Worm (Caenorhabditis elegans): ENCODE results near the gene srw-140.

srw-140 gene

DNA sequence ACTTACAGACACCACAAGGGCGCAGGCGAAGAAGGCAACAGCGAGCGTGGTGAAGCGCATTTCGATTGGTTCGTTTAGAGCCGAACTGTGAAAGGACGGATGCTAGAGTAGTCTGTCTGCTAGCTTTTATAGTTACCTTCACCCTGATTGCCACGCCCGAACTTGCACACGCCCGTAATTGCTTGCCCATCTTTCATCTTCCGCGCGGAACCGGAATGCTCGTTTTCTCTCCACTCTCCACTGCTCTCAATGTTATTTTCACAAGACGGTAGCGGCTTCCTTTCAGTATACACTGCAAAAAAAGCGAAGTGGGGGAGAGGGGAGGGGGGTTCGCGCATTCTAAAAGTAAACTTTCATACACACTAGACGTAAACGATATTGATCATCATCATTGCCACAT, 29.0 kb downstream of the srw-140 start, which contains the start of gene abu-8:
Gene abu-8 (minus strand): TSS at position 101 of the 400 bp plus-strand sequence.
- TF ChIP-seq lin-39 (tag; optimal IDR thresholded peaks at IDR 0.05) (no peak), fos-1 (tag; optimal IDR thresholded peaks at IDR 0.05) (no peak), egl-27 (tag; optimal IDR thresholded peaks at IDR 0.05) (no peak), lin-15B (tag; optimal IDR thresholded peaks at IDR 0.05) (no peak), ztf-4 (tag; optimal IDR thresholded peaks at IDR 0.05) (no peak), ZK546.5 (tag; optimal IDR thresholded peaks at IDR 0.05) (no peak), sea-2 (GFP tag; optimal IDR thresholded peaks at IDR 0.05) (no peak), ceh-28 (tag; optimal IDR thresholded peaks at IDR 0.05) (no peak), nfya-1 (tag; optimal IDR thresholded peaks at IDR 0.05; ENCODE audit: insufficient read depth) (no peak), ceh-9 (tag; optimal IDR thresholded peaks at IDR 0.05) (no peak)

DNA sequence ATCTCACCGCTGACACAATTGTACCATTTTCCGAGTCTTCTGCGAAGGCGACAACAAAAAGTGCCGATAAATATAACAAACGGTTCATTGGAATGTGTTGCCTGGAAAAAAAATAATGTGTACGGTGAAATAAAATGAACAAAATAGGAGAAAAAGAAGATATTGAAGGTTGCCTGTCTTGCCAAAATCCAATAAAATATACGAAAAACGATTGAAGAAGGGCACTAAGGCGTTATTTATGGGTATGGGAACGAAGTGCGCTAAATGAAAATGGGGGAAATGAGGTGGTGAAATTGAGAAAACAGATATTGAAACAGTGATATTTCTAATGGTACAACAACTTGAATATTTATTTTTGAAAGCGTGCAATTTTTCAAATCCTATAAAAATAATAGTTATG, 32.7 kb downstream of the srw-140 start, which contains the start of gene Y47A7.2:
Gene Y47A7.2 (minus strand): TSS at position 101 of the 400 bp plus-strand sequence.
- no peak for TF ChIP-seq nhr-77 (tag; optimal IDR thresholded peaks at IDR 0.05)

DNA sequence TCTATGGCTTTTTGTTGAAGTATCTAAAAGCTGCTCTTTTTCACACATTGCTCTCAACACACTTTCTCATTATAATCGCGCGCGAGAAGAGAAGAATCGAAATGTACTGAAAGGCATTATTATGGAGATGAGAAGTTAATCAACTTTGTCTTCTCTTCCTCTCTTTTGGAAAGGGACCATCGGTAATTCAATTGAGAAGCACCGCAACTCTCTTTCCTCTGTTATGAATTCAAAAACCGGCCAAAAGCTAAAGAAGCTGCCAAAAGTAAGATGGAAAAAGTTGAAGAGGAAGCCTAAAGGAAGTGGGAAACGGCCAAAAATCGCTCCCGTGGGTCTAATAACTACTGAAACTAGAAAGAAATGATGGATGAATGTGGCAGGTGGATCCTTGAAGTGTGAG, 34.7 kb downstream of the srw-140 start:
- TF ChIP-seq fkh-10 (GFP tag; optimal IDR thresholded peaks at IDR 0.05) (peak; percentile 68), pqm-1 (tag; optimal IDR thresholded peaks at IDR 0.05) (no peak)

- TF ChIP-seq ama-1 (optimal IDR thresholded peaks at IDR 0.05) (no peak), nhr-43 (tag; optimal IDR thresholded peaks at IDR 0.05; ENCODE audit: poor library complexity, severe bottlenecking) (no peak), lin-39 (tag; optimal IDR thresholded peaks at IDR 0.05) (no peak), skn-1 (tag; optimal IDR thresholded peaks at IDR 0.05) (no peak), elt-2 (tag; optimal IDR thresholded peaks at IDR 0.05) (no peak), jun-1 (tag; optimal IDR thresholded peaks at IDR 0.05) (no peak), ceh-9 (tag; optimal IDR thresholded peaks at IDR 0.05) (no peak)
Measured at ce11 chrV:5201706-5202105, 36.2 kb downstream of the srw-140 start.

DNA sequence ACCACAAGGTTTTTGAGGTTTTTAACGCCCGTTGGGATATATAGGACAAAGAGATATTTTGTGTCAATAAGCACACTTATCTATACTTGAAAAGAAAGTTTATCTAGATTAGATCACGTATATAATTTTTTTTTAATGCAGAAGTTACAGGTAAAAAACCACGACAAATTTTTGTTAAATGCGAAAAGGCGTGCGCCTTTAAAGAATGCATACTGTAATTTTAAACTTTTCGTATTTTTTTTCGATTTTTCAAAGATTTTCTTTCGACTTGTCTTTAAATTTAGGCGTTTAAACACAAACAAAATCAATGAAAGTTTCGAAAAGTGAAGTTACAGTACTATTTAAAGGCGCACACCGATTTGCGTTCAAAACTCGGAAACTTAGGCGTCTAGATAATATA, 38.1 kb downstream of the srw-140 start:
- TF ChIP-seq ztf-4 (tag; optimal IDR thresholded peaks at IDR 0.05) (no peak), nhr-43 (tag; optimal IDR thresholded peaks at IDR 0.05; ENCODE audit: poor library complexity, severe bottlenecking) (no peak), ceh-28 (tag; optimal IDR thresholded peaks at IDR 0.05) (no peak), fos-1 (tag; optimal IDR thresholded peaks at IDR 0.05) (no peak)

DNA sequence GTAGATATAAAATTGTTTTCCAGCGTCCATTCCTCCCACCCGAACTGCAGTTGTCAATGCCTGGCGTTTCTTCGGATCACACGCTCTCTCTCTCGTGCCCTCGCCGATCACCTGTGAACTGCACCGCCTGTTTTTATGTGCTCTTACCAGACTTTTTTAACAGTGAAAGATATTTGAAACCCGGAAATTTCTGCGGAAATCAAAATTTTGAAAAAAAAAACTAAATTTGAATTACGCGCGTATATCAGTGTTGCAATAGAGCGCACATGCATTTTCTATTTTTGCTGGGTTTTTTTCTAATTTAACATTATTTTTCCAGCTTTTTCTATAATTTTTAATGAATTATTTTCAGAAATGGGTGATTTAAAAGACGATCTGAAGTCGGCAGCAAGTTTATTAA, 38.6 kb downstream of the srw-140 start, which contains the start of gene ttc-37:
Gene ttc-37 (plus strand): TSS at position 349 of the 400 bp plus-strand sequence.
- TF ChIP-seq nhr-11 (tag; optimal IDR thresholded peaks at IDR 0.05), result no peak
- TF ChIP-seq pha-4 (tag; optimal IDR thresholded peaks at IDR 0.05), result peak; percentile 76
- no peak for TF ChIP-seq zag-1 (tag; optimal IDR thresholded peaks at IDR 0.05)
- no peak for TF ChIP-seq lin-39 (tag; optimal IDR thresholded peaks at IDR 0.05)
- TF ChIP-seq aly-2 (tag; optimal IDR thresholded peaks at IDR 0.05), result no peak
- TF ChIP-seq nfya-1 (tag; optimal IDR thresholded peaks at IDR 0.05; ENCODE audit: insufficient read depth), result peak; percentile 46
- no peak for TF ChIP-seq unc-39 (tag; optimal IDR thresholded peaks at IDR 0.05)
- TF ChIP-seq egl-27 (tag; optimal IDR thresholded peaks at IDR 0.05), result no peak
- TF ChIP-seq hmg-11 (tag; optimal IDR thresholded peaks at IDR 0.05), result peak; percentile 40
- no peak for TF ChIP-seq ama-1 (optimal IDR thresholded peaks at IDR 0.05)
- TF ChIP-seq nhr-67 (tag; optimal IDR thresholded peaks at IDR 0.05), result no peak
- no peak for TF ChIP-seq nhr-28 (tag; optimal IDR thresholded peaks at IDR 0.05)
- TF ChIP-seq lsy-12 (tag; optimal IDR thresholded peaks at IDR 0.05), result no peak
- no peak for TF ChIP-seq ZK546.5 (tag; optimal IDR thresholded peaks at IDR 0.05)
- peak; percentile 3 for TF ChIP-seq pqm-1 (tag; optimal IDR thresholded peaks at IDR 0.05)
- TF ChIP-seq fkh-10 (GFP tag; optimal IDR thresholded peaks at IDR 0.05), result no peak
- no peak for TF ChIP-seq tbx-2 (tag; optimal IDR thresholded peaks at IDR 0.05)
- peak; percentile 66 for TF ChIP-seq lin-15B (tag; optimal IDR thresholded peaks at IDR 0.05)
- TF ChIP-seq egl-5 (tag; optimal IDR thresholded peaks at IDR 0.05), result peak; percentile 17
- no peak for TF ChIP-seq nhr-25 (tag; optimal IDR thresholded peaks at IDR 0.05)
- no peak for TF ChIP-seq ceh-9 (tag; optimal IDR thresholded peaks at IDR 0.05)
- no peak for TF ChIP-seq nhr-23 (tag; optimal IDR thresholded peaks at IDR 0.05)
- TF ChIP-seq daf-12 (tag; optimal IDR thresholded peaks at IDR 0.05), result no peak
- peak; percentile 6 for TF ChIP-seq elt-2 (tag; optimal IDR thresholded peaks at IDR 0.05)
- no peak for TF ChIP-seq sea-2 (GFP tag; optimal IDR thresholded peaks at IDR 0.05)
- no peak for TF ChIP-seq ceh-82 (tag; optimal IDR thresholded peaks at IDR 0.05)
- no peak for TF ChIP-seq nhr-12 (tag; optimal IDR thresholded peaks at IDR 0.05)
- TF ChIP-seq mml-1 (tag; optimal IDR thresholded peaks at IDR 0.05), result no peak
- TF ChIP-seq fkh-2 (tag; optimal IDR thresholded peaks at IDR 0.05), result no peak
